Worm (Caenorhabditis elegans): ENCODE data around the gene clh-6.

DNA sequence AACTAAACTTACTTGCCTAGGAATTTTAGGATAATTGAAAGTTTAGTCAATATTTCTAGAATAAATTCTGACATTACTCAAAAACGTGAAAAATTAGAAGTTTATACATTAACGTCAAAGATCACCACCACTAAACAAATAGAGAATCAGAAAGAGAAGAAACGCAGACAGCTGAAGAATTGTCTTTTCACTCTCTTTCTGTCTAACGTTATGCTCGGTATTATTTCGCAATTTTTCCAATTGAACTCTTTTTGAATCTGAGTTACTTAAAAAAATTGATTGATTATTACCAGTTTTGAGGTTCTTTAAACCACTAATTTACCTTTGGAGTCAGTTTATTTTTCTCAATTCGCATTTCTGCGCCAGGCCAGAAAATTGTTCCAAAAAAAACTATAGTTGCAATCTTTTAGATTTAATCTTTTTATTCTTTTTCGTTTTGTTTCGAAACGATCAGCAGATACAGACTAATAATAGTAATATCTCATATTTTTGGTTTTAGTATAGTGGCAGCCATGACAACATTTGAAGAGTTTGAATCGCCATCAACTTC is 37.7 kb upstream of the clh-6 start, which contains the start of gene nhr-154:
- TF ChIP-seq pqm-1 (tag; optimal IDR thresholded peaks at IDR 0.05) (no peak), ama-1 (optimal IDR thresholded peaks at IDR 0.05) (no peak), pha-4 (tag; optimal IDR thresholded peaks at IDR 0.05) (no peak), nhr-11 (tag; optimal IDR thresholded peaks at IDR 0.05) (no peak), fax-1 (tag; optimal IDR thresholded peaks at IDR 0.05) (no peak), ahr-1 (tag; optimal IDR thresholded peaks at IDR 0.05) (no peak), lin-11 (tag; optimal IDR thresholded peaks at IDR 0.05) (no peak), ttx-3 (tag; optimal IDR thresholded peaks at IDR 0.05) (no peak), tbx-2 (tag; optimal IDR thresholded peaks at IDR 0.05) (no peak), unc-55 (GFP tag; optimal IDR thresholded peaks at IDR 0.05) (no peak), dve-1 (tag; optimal IDR thresholded peaks at IDR 0.05) (no peak), ceh-6 (GFP tag; optimal IDR thresholded peaks at IDR 0.05) (no peak), ceh-18 (tag; optimal IDR thresholded peaks at IDR 0.05) (no peak), elt-2 (tag; optimal IDR thresholded peaks at IDR 0.05) (no peak)
